Worm (Caenorhabditis elegans): ENCODE measurements around the gene F48G7.10.

DNA sequence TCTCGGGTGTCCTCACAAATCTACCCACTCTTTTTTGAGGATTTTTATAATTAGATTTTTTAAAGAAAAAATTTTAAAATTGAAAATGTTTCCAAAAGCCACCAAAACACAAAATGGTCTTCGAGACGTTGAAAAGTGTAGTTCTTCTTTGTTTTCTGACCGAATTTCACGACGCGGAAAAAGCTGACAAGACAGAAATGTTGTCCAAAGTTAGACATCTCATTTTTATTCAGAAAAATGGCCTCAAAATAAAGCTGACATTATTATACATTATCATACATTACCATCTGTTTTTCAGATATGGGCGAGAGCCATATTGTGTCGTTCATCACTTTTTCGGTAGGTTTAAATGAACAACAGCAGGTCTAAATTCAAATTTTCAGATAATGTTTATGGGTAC, 44.9 kb upstream of the F48G7.10 start, which contains the start of gene srx-22:
- TF ChIP-seq elt-2 (tag; optimal IDR thresholded peaks at IDR 0.05) = no peak
- no peak for TF ChIP-seq tbx-2 (tag; optimal IDR thresholded peaks at IDR 0.05)
- TF ChIP-seq unc-130 (tag; optimal IDR thresholded peaks at IDR 0.05) = no peak
- no peak for TF ChIP-seq ama-1 (optimal IDR thresholded peaks at IDR 0.05)
- TF ChIP-seq nhr-11 (tag; optimal IDR thresholded peaks at IDR 0.05) = no peak
- TF ChIP-seq elt-3 (tag; optimal IDR thresholded peaks at IDR 0.05) = no peak
- TF ChIP-seq skn-1 (tag; optimal IDR thresholded peaks at IDR 0.05) = no peak
- no peak for TF ChIP-seq nhr-20 (tag; optimal IDR thresholded peaks at IDR 0.05)
- TF ChIP-seq lin-15B (tag; optimal IDR thresholded peaks at IDR 0.05) = no peak
- TF ChIP-seq mdl-1 (tag; optimal IDR thresholded peaks at IDR 0.05) = no peak
- TF ChIP-seq nhr-237 (tag; optimal IDR thresholded peaks at IDR 0.05) = no peak
- TF ChIP-seq snpc-4 (tag; optimal IDR thresholded peaks at IDR 0.05) = no peak
